Fruit fly (Drosophila melanogaster) S2 (cell line): ENCODE results near the gene Send2.

Source experiments
- CG8478 ChIP-seq: fragments of >200 bp; optimal IDR thresholded peaks from 2 replicates; lab custom pipeline; 2018
- CTCF ChIP-seq, 2 experiments: fragments of >200 bp; optimal IDR thresholded peaks; 2 replicates each; lab custom pipeline; 2018

dm6 chr2L:14308661-14309060 lies 37.8 kb downstream of the Send2 start:
- TF ChIP-seq CTCF (optimal IDR thresholded peaks at IDR 0.05; lab: Kevin White, UChicago) = no peak
- TF ChIP-seq CG8478 = no peak
